Worm (Caenorhabditis elegans) whole organism, L4 larva: ENCODE measurements around the gene trx-1.

ENCODE experiments used
- D1046.2 ChIP-seq: fragments of 200-800 bp; sonication (Bioruptor generic); IDR thresholded peaks from 2 replicates; pipeline ENCODE4 v1.3.6; 2022; ENCODE audit warnings: missing genetic modification characterization, missing compliant biosample characterization
- F44E2.7 ChIP-seq: fragments of 200-800 bp; sonication (Bioruptor generic); IDR thresholded peaks from 2 replicates; pipeline ENCODE4 v2.1.2; 2022; ENCODE audit warnings: missing genetic modification characterization, missing compliant biosample characterization
- T20F7.1 ChIP-seq: fragments of 200-800 bp; sonication (Bioruptor generic); optimal IDR thresholded peaks from 2 replicates; lab custom pipeline; 2018; ENCODE audit warnings: mild to moderate bottlenecking, missing genetic modification characterization, missing compliant biosample characterization
- T26A8.4 ChIP-seq: fragments of 200-800 bp; sonication (Bioruptor generic); IDR thresholded peaks from 2 replicates; pipeline ENCODE4 v1.3.6; 2022; ENCODE audit warnings: missing genetic modification characterization, missing compliant biosample characterization
- Y48G9A.11 ChIP-seq: fragments of 200-800 bp; sonication (Bioruptor generic); IDR thresholded peaks from 2 replicates; pipeline ENCODE4 v1.3.6; 2022; ENCODE audit warnings: missing genetic modification reagents, missing genetic modification characterization, missing compliant biosample characterization
- Y75B8A.6 ChIP-seq: fragments of 200-800 bp; sonication (Bioruptor generic); IDR thresholded peaks from 2 replicates; pipeline ENCODE4 v1.3.6; 2022; ENCODE audit warnings: missing genetic modification reagents, missing genetic modification characterization, missing compliant biosample characterization
- ZK337.2 ChIP-seq: fragments of 200-800 bp; sonication (Bioruptor generic); IDR thresholded peaks from 2 replicates; pipeline ENCODE4 v1.3.6; 2022; ENCODE audit warnings: missing genetic modification reagents, missing genetic modification characterization, missing compliant biosample characterization
- ZK546.5 ChIP-seq, 2 experiments: sonication (generic microtip); optimal IDR thresholded peaks; 2 replicates each; lab custom pipeline; 2017; ENCODE audit warnings: missing biosample characterization in 2 of 2, missing genetic modification characterization in 2 of 2
- aha-1 ChIP-seq: fragments of 150-350 bp; peaks from one replicate; lab custom pipeline; 2014; ENCODE audit warnings: missing biosample characterization, missing genetic modification characterization
- ceh-20 ChIP-seq: fragments of 200-800 bp; sonication (Bioruptor generic); IDR thresholded peaks from 2 replicates; pipeline ENCODE4 v1.3.6; 2022; ENCODE audit warnings: missing genetic modification reagents, missing genetic modification characterization, missing compliant biosample characterization
- ceh-44 ChIP-seq: fragments of 200-800 bp; sonication (Bioruptor generic); IDR thresholded peaks from 2 replicates; pipeline ENCODE4 v1.3.6; 2022; ENCODE audit warnings: missing genetic modification reagents, missing genetic modification characterization, missing compliant biosample characterization
- ceh-82 ChIP-seq: sonication (generic microtip); optimal IDR thresholded peaks from 2 replicates; lab custom pipeline; 2017; ENCODE audit warnings: missing biosample characterization, missing genetic modification characterization
- daf-16 ChIP-seq, 3 experiments: sonication (generic microtip); optimal IDR thresholded peaks; 2 replicates each; lab custom pipeline; 2016 to 2017; ENCODE audit warnings: missing genetic modification characterization in 3 of 3, missing genetic modification reagents in 3 of 3, mild to moderate bottlenecking in 2 of 3, missing compliant biosample characterization in 2 of 3, missing biosample characterization in 1 of 3, moderate library complexity in 1 of 3
- daf-8 ChIP-seq: fragments of 200-800 bp; sonication (Bioruptor generic); IDR thresholded peaks from 2 replicates; pipeline ENCODE4 v1.3.6; 2022; ENCODE audit warnings: missing genetic modification characterization, missing compliant biosample characterization
- dmd-6 ChIP-seq: fragments of 200-800 bp; sonication (Bioruptor generic); IDR thresholded peaks from 2 replicates; pipeline ENCODE4 v1.3.6; 2022; ENCODE audit warnings: missing genetic modification reagents, missing genetic modification characterization, missing compliant biosample characterization
- dmd-9 ChIP-seq: fragments of 200-800 bp; sonication (Bioruptor generic); IDR thresholded peaks from 2 replicates; pipeline ENCODE4 v1.3.6; 2022; ENCODE audit warnings: missing genetic modification reagents, missing genetic modification characterization, missing compliant biosample characterization
- dve-1 ChIP-seq: sonication (generic microtip); optimal IDR thresholded peaks from 2 replicates; lab custom pipeline; 2017; ENCODE audit warnings: antibody characterized with exemption, mild to moderate bottlenecking, missing genetic modification characterization, missing compliant biosample characterization; ENCODE audit not compliant: insufficient read depth
- egl-43 ChIP-seq: fragments of 200-800 bp; sonication (Bioruptor generic); IDR thresholded peaks from 2 replicates; pipeline ENCODE4 v1.3.6; 2022; ENCODE audit warnings: missing genetic modification reagents, missing genetic modification characterization, missing compliant biosample characterization
- gei-8 ChIP-seq: fragments of 200-800 bp; sonication (Bioruptor generic); optimal IDR thresholded peaks from 2 replicates; lab custom pipeline; 2018; ENCODE audit warnings: mild to moderate bottlenecking, missing genetic modification characterization, missing compliant biosample characterization
- hif-1 ChIP-seq, 2 experiments: sonication (generic microtip); optimal IDR thresholded peaks; 2 replicates each; lab custom pipeline; 2016 to 2017; ENCODE audit warnings: missing compliant biosample characterization in 2 of 2, missing genetic modification characterization in 2 of 2, missing genetic modification reagents in 2 of 2, missing genotype in 2 of 2, mild to moderate bottlenecking in 1 of 2
- hlh-11 ChIP-seq: fragments of 200-800 bp; sonication (Bioruptor generic); optimal IDR thresholded peaks from 2 replicates; lab custom pipeline; 2018; ENCODE audit warnings: mild to moderate bottlenecking, missing genetic modification characterization, missing compliant biosample characterization
- jun-1 ChIP-seq: fragments of 150-350 bp; optimal IDR thresholded peaks from 2 replicates; lab custom pipeline; 2014; ENCODE audit warnings: missing biosample characterization, missing genetic modification reagents, missing genetic modification characterization
- lin-29 ChIP-seq: fragments of 200-800 bp; sonication (Bioruptor generic); IDR thresholded peaks from 2 replicates; pipeline ENCODE4 v1.3.6; 2022; ENCODE audit warnings: missing genetic modification reagents, missing genetic modification characterization, missing compliant biosample characterization
- lir-3 ChIP-seq: sonication (generic microtip); optimal IDR thresholded peaks from 2 replicates; lab custom pipeline; 2016; ENCODE audit warnings: mild to moderate bottlenecking, missing genetic modification characterization, missing compliant biosample characterization
- lsy-2 ChIP-seq, 2 experiments: fragments of 150-350 bp in 1 of 2; sonication (generic microtip) in 1 of 2; optimal IDR thresholded peaks; 2 replicates each; lab custom pipeline; 2014 to 2017; ENCODE audit warnings: missing biosample characterization in 2 of 2, missing genetic modification characterization in 2 of 2
- madf-5 ChIP-seq, 2 experiments: fragments of 200-800 bp; sonication (Bioruptor generic); IDR thresholded peaks; 2 replicates each; pipeline ENCODE4 v1.3.6; 2022; ENCODE audit warnings: missing compliant biosample characterization in 2 of 2, missing genetic modification characterization in 2 of 2
- mdl-1 ChIP-seq, 2 experiments: fragments of 150-350 bp in 1 of 2; sonication (generic microtip) in 1 of 2; optimal IDR thresholded peaks; 2 replicates each; lab custom pipeline; 2014 to 2017; ENCODE audit warnings: missing biosample characterization in 2 of 2, missing genetic modification characterization in 2 of 2
- mes-2 ChIP-seq: sonication (generic microtip); optimal IDR thresholded peaks from 2 replicates; lab custom pipeline; 2016; ENCODE audit warnings: missing genotype, mild to moderate bottlenecking, missing genetic modification characterization, missing compliant biosample characterization; ENCODE audit not compliant: poor library complexity, severe bottlenecking
- mxl-2 ChIP-seq: fragments of 200-800 bp; sonication (Bioruptor generic); conservative IDR thresholded peaks from 2 replicates; pipeline ENCODE4 v1.3.6; 2022; ENCODE audit warnings: missing genetic modification reagents, missing genetic modification characterization, missing compliant biosample characterization
- mxl-3 ChIP-seq: fragments of 200-800 bp; sonication (Bioruptor generic); optimal IDR thresholded peaks from 2 replicates; lab custom pipeline; 2018; ENCODE audit warnings: mild to moderate bottlenecking, missing genetic modification characterization, missing compliant biosample characterization
- nhr-11 ChIP-seq: fragments of 150-350 bp; optimal IDR thresholded peaks from 2 replicates; lab custom pipeline; 2014; ENCODE audit warnings: missing biosample characterization, missing genetic modification characterization
- nhr-237 ChIP-seq: sonication (generic microtip); optimal IDR thresholded peaks from 2 replicates; lab custom pipeline; 2017; ENCODE audit warnings: missing biosample characterization, missing genetic modification characterization
- nhr-25 ChIP-seq: sonication (generic microtip); optimal IDR thresholded peaks from 2 replicates; lab custom pipeline; 2017; ENCODE audit warnings: missing genetic modification characterization, mild to moderate bottlenecking, missing compliant biosample characterization, antibody characterized with exemption, moderate library complexity, borderline replicate concordance; ENCODE audit not compliant: insufficient read depth
- nhr-28 ChIP-seq: fragments of 150-350 bp; optimal IDR thresholded peaks from 2 replicates; lab custom pipeline; 2014; ENCODE audit warnings: missing biosample characterization, missing genetic modification characterization
- nhr-48 ChIP-seq: sonication (generic microtip); optimal IDR thresholded peaks from 2 replicates; lab custom pipeline; 2016; ENCODE audit warnings: mild to moderate bottlenecking, missing genetic modification characterization, missing compliant biosample characterization
- pha-4 ChIP-seq, 2 experiments: fragments of 150-350 bp in 1 of 2; fragments of 200-800 bp in 1 of 2; sonication (Bioruptor generic) in 1 of 2; IDR thresholded peaks in 1 of 2; optimal IDR thresholded peaks in 1 of 2; 2 replicates each; pipeline versions ENCODE4 v1.3.6 to Lab custom; 2014 to 2022; ENCODE audit warnings: missing genetic modification characterization in 2 of 2, missing genetic modification reagents in 2 of 2, missing biosample characterization in 1 of 2, missing compliant biosample characterization in 1 of 2
- php-3 ChIP-seq: fragments of 200-800 bp; sonication (Bioruptor generic); IDR thresholded peaks from 2 replicates; pipeline ENCODE4 v1.3.6; 2022; ENCODE audit warnings: missing genetic modification reagents, missing genetic modification characterization, missing compliant biosample characterization
- pqm-1 ChIP-seq: sonication (generic microtip); optimal IDR thresholded peaks from 2 replicates; lab custom pipeline; 2017; ENCODE audit warnings: missing biosample characterization, missing genetic modification characterization
- sdz-12 ChIP-seq: fragments of 200-800 bp; sonication (Bioruptor generic); optimal IDR thresholded peaks from 2 replicates; lab custom pipeline; 2018; ENCODE audit warnings: mild to moderate bottlenecking, missing genetic modification characterization, missing compliant biosample characterization
- snpc-4 ChIP-seq: fragments of 150-350 bp; optimal IDR thresholded peaks from 2 replicates; lab custom pipeline; 2014; ENCODE audit warnings: missing biosample characterization, missing genetic modification characterization
- tag-97 ChIP-seq: fragments of 200-800 bp; sonication (Bioruptor generic); IDR thresholded peaks from 2 replicates; pipeline ENCODE4 v1.3.6; 2022; ENCODE audit warnings: missing genetic modification characterization, missing compliant biosample characterization
- unc-62 ChIP-seq, 3 experiments: fragments of 150-350 bp in 1 of 3; sonication (generic microtip); optimal IDR thresholded peaks in 2 of 3; peaks in 1 of 3; 1 replicate in 1 of 3; 2 replicates in 2 of 3; lab custom pipeline; 2014 to 2017; ENCODE audit warnings: missing biosample characterization in 3 of 3, missing genetic modification characterization in 3 of 3, missing genetic modification reagents in 3 of 3, missing genotype in 1 of 3
- zag-1 ChIP-seq: fragments of 150-350 bp; optimal IDR thresholded peaks from 2 replicates; lab custom pipeline; 2014; ENCODE audit warnings: missing biosample characterization, missing genetic modification characterization

trx-1 gene

ce11 chrII:7777320-7777978, 24.0 kb upstream of the trx-1 start, which contains the start of gene mthf-1 (continued):
- TF ChIP-seq tag-97 (no peak), T20F7.1 (GFP tag; lab: Kevin White, UChicago) (peak; percentile 15), hif-1 (tag; optimal IDR thresholded peaks at IDR 0.05; lab: Kevin White, UChicago) (no peak)

DNA sequence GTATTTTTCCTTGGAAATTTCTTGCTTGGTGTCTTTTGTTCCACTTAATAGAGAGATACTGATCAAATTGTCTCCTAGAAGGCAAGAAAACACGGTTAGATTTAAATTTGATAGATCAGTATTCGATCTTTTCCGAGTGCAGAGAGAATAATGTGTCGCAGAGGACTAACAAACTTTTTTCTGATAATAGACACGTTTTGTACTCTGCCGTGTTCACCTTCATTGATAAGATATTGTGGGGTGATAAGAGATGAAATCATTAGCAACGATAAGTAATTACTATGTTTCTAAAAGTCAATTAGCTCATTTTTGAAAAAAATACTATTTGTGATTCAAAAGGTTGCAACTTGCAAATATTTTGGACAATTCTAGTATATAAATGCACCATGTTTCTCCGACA, 23.3 kb upstream of the trx-1 start:
- TF ChIP-seq sdz-12 (GFP tag; lab: Kevin White, UChicago): no peak
- no peak for TF ChIP-seq madf-5 (GFP tag; IDR thresholded peaks at IDR 0.05; lab: Robert Waterston, UW)
- no peak for TF ChIP-seq zag-1 (tag; lab: Kevin White, UChicago)
- TF ChIP-seq unc-62 (GFP tag; optimal IDR thresholded peaks at IDR 0.05 in 1 of 2; lab: Kevin White, UChicago): peak in 1 of 2 experiments; percentile 56
- TF ChIP-seq unc-62 (tag; optimal IDR thresholded peaks at IDR 0.05; lab: Kevin White, UChicago): no peak
- TF ChIP-seq ceh-44 (GFP tag; lab: Robert Waterston, UW): no peak
- TF ChIP-seq hlh-11 (tag; lab: Kevin White, UChicago): peak; percentile 35
- TF ChIP-seq T26A8.4 (GFP tag; lab: Robert Waterston, UW): no peak
- no peak for TF ChIP-seq Y48G9A.11 (GFP tag; lab: Robert Waterston, UW)
- TF ChIP-seq hif-1 (tag; optimal IDR thresholded peaks at IDR 0.05; lab: Kevin White, UChicago): peak in 1 of 2 experiments; percentile 42
- TF ChIP-seq egl-43 (GFP tag; lab: Robert Waterston, UW): no peak
- TF ChIP-seq daf-8 (GFP tag; lab: Robert Waterston, UW): no peak
- TF ChIP-seq D1046.2: no peak
- TF ChIP-seq nhr-11 (tag; lab: Kevin White, UChicago): no peak
- TF ChIP-seq gei-8 (GFP tag; lab: Kevin White, UChicago): no peak
- TF ChIP-seq lin-29 (GFP tag; lab: Robert Waterston, UW): no peak
- no peak for TF ChIP-seq jun-1 (tag; lab: Kevin White, UChicago)
- no peak for TF ChIP-seq snpc-4 (tag; lab: Kevin White, UChicago)
- TF ChIP-seq mes-2 (tag; lab: Kevin White, UChicago): no peak
- peak in 1 of 2 experiments; percentile 49 for TF ChIP-seq mdl-1 (tag; optimal IDR thresholded peaks at IDR 0.05; lab: Kevin White, UChicago)
- TF ChIP-seq ceh-82 (tag; lab: Kevin White, UChicago): no peak
- TF ChIP-seq Y75B8A.6 (GFP tag; lab: Robert Waterston, UW): no peak
- TF ChIP-seq dmd-6 (GFP tag; lab: Robert Waterston, UW): peak; percentile 64
- TF ChIP-seq lsy-2 (tag; optimal IDR thresholded peaks at IDR 0.05; lab: Kevin White, UChicago): no peak
- TF ChIP-seq nhr-25 (tag; lab: Kevin White, UChicago): no peak
- peak; percentile 57 for TF ChIP-seq aha-1
- TF ChIP-seq F44E2.7 (GFP tag; lab: Robert Waterston, UW): no peak
- no peak for TF ChIP-seq daf-16 (GFP tag; optimal IDR thresholded peaks at IDR 0.05; lab: Kevin White, UChicago)
- peak; percentile 56 for TF ChIP-seq daf-16 (tag; optimal IDR thresholded peaks at IDR 0.05; lab: Kevin White, UChicago)
- TF ChIP-seq ZK546.5 (tag; optimal IDR thresholded peaks at IDR 0.05; lab: Kevin White, UChicago): no peak
- peak; percentile 38 for TF ChIP-seq dve-1 (tag; lab: Kevin White, UChicago)
- no peak for TF ChIP-seq nhr-48
- TF ChIP-seq php-3 (GFP tag; lab: Robert Waterston, UW): no peak; the same call in 1 of the 2 replicates
- TF ChIP-seq ceh-20: no peak
- no peak for TF ChIP-seq lir-3
- 0 out of 2 replicates have a peak, but pooled peaks have one; percentile 26 for TF ChIP-seq pha-4 (GFP tag; IDR thresholded peaks at IDR 0.05; lab: Robert Waterston, UW)
- no peak for TF ChIP-seq pha-4 (tag; optimal IDR thresholded peaks at IDR 0.05; lab: Kevin White, UChicago)
- peak; percentile 74 for TF ChIP-seq mxl-3 (GFP tag; lab: Kevin White, UChicago)
- no peak for TF ChIP-seq mxl-2 (GFP tag; lab: Robert Waterston, UW)
- peak; percentile 68 for TF ChIP-seq nhr-28 (tag; lab: Kevin White, UChicago)
- TF ChIP-seq dmd-9 (GFP tag; lab: Robert Waterston, UW): no peak
- no peak for TF ChIP-seq nhr-237
- no peak for TF ChIP-seq ZK337.2
- peak; percentile 71 for TF ChIP-seq pqm-1 (tag; lab: Kevin White, UChicago)
